Worm (Caenorhabditis elegans) whole organism, L2 larva: ENCODE data around the gene T07H8.11.
A peak's percentile ranks its signal among the peaks of the same experiment; 100 is the strongest.

Experiments used
- C34F6.9 ChIP-seq: fragments of 150-350 bp; optimal IDR thresholded peaks from 2 replicates; lab custom pipeline; 2014; ENCODE audit warnings: missing biosample characterization, missing genetic modification characterization
- F13H6.1 ChIP-seq: sonication (generic microtip); optimal IDR thresholded peaks from 2 replicates; lab custom pipeline; 2016; ENCODE audit warnings: missing genetic modification characterization, missing compliant biosample characterization
- Y55F3AM.14 ChIP-seq: fragments of 200-800 bp; sonication (Bioruptor generic); optimal IDR thresholded peaks from 2 replicates; lab custom pipeline; 2018; ENCODE audit warnings: mild to moderate bottlenecking, missing genetic modification characterization, missing compliant biosample characterization
- ZK546.5 ChIP-seq: sonication (generic microtip); optimal IDR thresholded peaks from 2 replicates; lab custom pipeline; 2017; ENCODE audit warnings: missing biosample characterization, missing genetic modification characterization
- alr-1 ChIP-seq: fragments of 150-350 bp; optimal IDR thresholded peaks from 2 replicates; lab custom pipeline; 2014; ENCODE audit warnings: missing biosample characterization, missing genetic modification characterization
- ama-1 ChIP-seq: fragments of 150-350 bp; optimal IDR thresholded peaks from 2 replicates; lab custom pipeline; 2018; ENCODE audit warnings: inconsistent platforms
- ceh-16 ChIP-seq: fragments of 150-350 bp; optimal IDR thresholded peaks from 2 replicates; lab custom pipeline; 2014; ENCODE audit warnings: missing biosample characterization, missing genetic modification characterization
- crh-2 ChIP-seq: sonication (generic microtip); optimal IDR thresholded peaks from 2 replicates; lab custom pipeline; 2017; ENCODE audit warnings: missing biosample characterization, missing genetic modification characterization
- dmd-4 ChIP-seq: sonication (generic microtip); optimal IDR thresholded peaks from 2 replicates; lab custom pipeline; 2017; ENCODE audit warnings: missing biosample characterization, missing genetic modification characterization
- egl-27 ChIP-seq: sonication (generic microtip); optimal IDR thresholded peaks from 3 replicates; lab custom pipeline; 2017; ENCODE audit warnings: missing biosample characterization, missing genetic modification reagents, missing genetic modification characterization
- elt-1 ChIP-seq: fragments of 150-350 bp; optimal IDR thresholded peaks from 2 replicates; lab custom pipeline; 2014; ENCODE audit warnings: missing biosample characterization, missing genetic modification characterization
- elt-3 ChIP-seq: sonication (generic microtip); optimal IDR thresholded peaks from 2 replicates; lab custom pipeline; 2017; ENCODE audit warnings: missing biosample characterization, missing genetic modification characterization
- fos-1 ChIP-seq: fragments of 150-350 bp; optimal IDR thresholded peaks from 2 replicates; lab custom pipeline; 2014; ENCODE audit warnings: missing biosample characterization, missing genetic modification characterization
- gmeb-1 ChIP-seq: fragments of 150-350 bp; optimal IDR thresholded peaks from 2 replicates; lab custom pipeline; 2014; ENCODE audit warnings: missing biosample characterization, missing genetic modification characterization
- lin-11 ChIP-seq: fragments of 150-350 bp; sonication (generic microtip); optimal IDR thresholded peaks from 2 replicates; lab custom pipeline; 2014; ENCODE audit warnings: missing biosample characterization, missing genetic modification characterization, inconsistent platforms, mixed read lengths
- lin-39 ChIP-seq: fragments of 150-350 bp; optimal IDR thresholded peaks from 2 replicates; lab custom pipeline; 2014; ENCODE audit warnings: missing biosample characterization, missing genetic modification reagents, missing genetic modification characterization
- lsy-2 ChIP-seq, 2 experiments: fragments of 150-350 bp in 1 of 2; sonication (generic microtip) in 1 of 2; optimal IDR thresholded peaks; 2 replicates each; lab custom pipeline; 2014 to 2017; ENCODE audit warnings: missing biosample characterization in 2 of 2, missing genetic modification characterization in 2 of 2
- mab-5 ChIP-seq: fragments of 150-350 bp; optimal IDR thresholded peaks from 2 replicates; lab custom pipeline; 2014; ENCODE audit warnings: missing biosample characterization, missing genetic modification characterization
- mbf-1 ChIP-seq: sonication (generic microtip); optimal IDR thresholded peaks from 2 replicates; lab custom pipeline; 2017; ENCODE audit warnings: missing biosample characterization, missing genetic modification characterization
- mdl-1 ChIP-seq, 2 experiments: fragments of 150-350 bp in 1 of 2; sonication (generic microtip) in 1 of 2; optimal IDR thresholded peaks; 2 replicates each; lab custom pipeline; 2017; ENCODE audit warnings: missing biosample characterization in 2 of 2, missing genetic modification characterization in 2 of 2
- nhr-10 ChIP-seq: sonication (generic microtip); optimal IDR thresholded peaks from 2 replicates; lab custom pipeline; 2017; ENCODE audit warnings: missing biosample characterization, missing genetic modification characterization
- nhr-11 ChIP-seq: fragments of 150-350 bp; optimal IDR thresholded peaks from 2 replicates; lab custom pipeline; 2014; ENCODE audit warnings: missing biosample characterization, missing genetic modification characterization
- nhr-12 ChIP-seq: fragments of 150-350 bp; optimal IDR thresholded peaks from 2 replicates; lab custom pipeline; 2014; ENCODE audit warnings: missing biosample characterization, missing genetic modification characterization
- nhr-129 ChIP-seq: fragments of 150-350 bp; optimal IDR thresholded peaks from 2 replicates; lab custom pipeline; 2014; ENCODE audit warnings: missing biosample characterization, missing genetic modification characterization
- nhr-21 ChIP-seq: fragments of 150-350 bp; optimal IDR thresholded peaks from 2 replicates; lab custom pipeline; 2014; ENCODE audit warnings: missing biosample characterization, missing genetic modification characterization
- nhr-23 ChIP-seq: fragments of 150-350 bp; optimal IDR thresholded peaks from 2 replicates; lab custom pipeline; 2014; ENCODE audit warnings: missing biosample characterization, missing genetic modification reagents, missing genetic modification characterization
- nhr-237 ChIP-seq: fragments of 150-350 bp; optimal IDR thresholded peaks from 2 replicates; lab custom pipeline; 2014; ENCODE audit warnings: missing biosample characterization, missing genetic modification characterization
- nhr-25 ChIP-seq: fragments of 150-350 bp; sonication (generic microtip); optimal IDR thresholded peaks from 3 replicates; lab custom pipeline; 2014; ENCODE audit warnings: missing biosample characterization, missing genetic modification characterization
- nhr-6 ChIP-seq: fragments of 150-350 bp; optimal IDR thresholded peaks from 2 replicates; lab custom pipeline; 2014; ENCODE audit warnings: missing biosample characterization, missing genetic modification characterization
- nhr-77 ChIP-seq: fragments of 150-350 bp; optimal IDR thresholded peaks from 2 replicates; lab custom pipeline; 2014; ENCODE audit warnings: missing biosample characterization, missing genetic modification characterization
- peb-1 ChIP-seq: fragments of 150-350 bp; optimal IDR thresholded peaks from 2 replicates; lab custom pipeline; 2014; ENCODE audit warnings: missing biosample characterization, missing genetic modification characterization
- sem-4 ChIP-seq: fragments of 150-350 bp; optimal IDR thresholded peaks from 2 replicates; lab custom pipeline; 2014; ENCODE audit warnings: missing biosample characterization, missing genetic modification reagents, missing genetic modification characterization
- skn-1 ChIP-seq: sonication (generic microtip); optimal IDR thresholded peaks from 2 replicates; lab custom pipeline; 2017; ENCODE audit warnings: missing biosample characterization, missing genetic modification characterization
- sma-9 ChIP-seq, 2 experiments: fragments of 150-350 bp in 1 of 2; sonication (generic microtip) in 1 of 2; optimal IDR thresholded peaks; 2 replicates each; lab custom pipeline; 2014 to 2016; ENCODE audit warnings: missing genetic modification characterization in 2 of 2, mild to moderate bottlenecking in 1 of 2, missing biosample characterization in 1 of 2, missing compliant biosample characterization in 1 of 2, missing genetic modification reagents in 1 of 2, moderate library complexity in 1 of 2
- snpc-4 ChIP-seq: fragments of 150-350 bp; optimal IDR thresholded peaks from 2 replicates; lab custom pipeline; 2014; ENCODE audit warnings: missing biosample characterization, missing genetic modification characterization
- unc-55 ChIP-seq: fragments of 150-350 bp; sonication (generic microtip); optimal IDR thresholded peaks from 3 replicates; lab custom pipeline; 2014; ENCODE audit warnings: missing biosample characterization, missing genetic modification reagents, missing genetic modification characterization
- unc-62 ChIP-seq: fragments of 150-350 bp; optimal IDR thresholded peaks from 2 replicates; lab custom pipeline; 2014; ENCODE audit warnings: missing biosample characterization, missing genetic modification reagents, missing genetic modification characterization
- zag-1 ChIP-seq: fragments of 150-350 bp; optimal IDR thresholded peaks from 2 replicates; lab custom pipeline; 2014; ENCODE audit warnings: missing biosample characterization, missing genetic modification characterization
- ztf-1 ChIP-seq: fragments of 200-800 bp; sonication (Bioruptor generic); conservative IDR thresholded peaks from 2 replicates; pipeline ENCODE4 v1.3.6; 2022; ENCODE audit warnings: missing genetic modification characterization, missing compliant biosample characterization
- ztf-11 ChIP-seq: sonication (generic microtip); optimal IDR thresholded peaks from 2 replicates; lab custom pipeline; 2017; ENCODE audit warnings: missing biosample characterization, missing genetic modification characterization
- ztf-4 ChIP-seq: fragments of 150-350 bp; optimal IDR thresholded peaks from 2 replicates; lab custom pipeline; 2014; ENCODE audit warnings: missing biosample characterization, missing genetic modification characterization

Gene T07H8.11

DNA sequence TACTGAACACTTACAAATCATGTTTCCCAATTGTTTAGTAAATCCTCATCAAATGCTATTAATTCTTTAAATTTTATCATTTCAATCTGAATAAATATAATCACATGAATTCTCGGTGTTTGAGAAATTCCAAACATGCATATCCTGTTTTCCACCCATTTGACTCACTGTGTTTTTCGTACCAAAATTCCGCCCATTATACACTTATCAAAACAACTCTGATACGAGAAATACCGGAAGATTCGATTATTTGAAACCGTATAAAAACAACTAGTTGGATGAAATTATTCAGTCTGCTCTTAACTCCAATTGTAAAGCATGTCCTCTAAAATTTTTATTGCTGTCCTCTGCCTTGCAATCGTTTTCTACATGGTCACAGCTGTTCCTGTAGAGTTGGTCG, 3.0 kb downstream of the T07H8.11 start, which contains the start of gene Y57E12B.1:
Gene Y57E12B.1, plus strand, starts transcription at position 301 of the 400 bp plus-strand sequence.
- TF ChIP-seq nhr-21 (tag; lab: Kevin White, UChicago), result no peak
- TF ChIP-seq ztf-4, result no peak
- TF ChIP-seq peb-1 (tag; lab: Kevin White, UChicago), result no peak
- TF ChIP-seq sma-9 (GFP tag; optimal IDR thresholded peaks at IDR 0.05; lab: Kevin White, UChicago), result no peak
- no peak for TF ChIP-seq sma-9 (tag; optimal IDR thresholded peaks at IDR 0.05; lab: Kevin White, UChicago)
- TF ChIP-seq elt-1, result no peak
- no peak for TF ChIP-seq mbf-1
- no peak for TF ChIP-seq lsy-2 (tag; optimal IDR thresholded peaks at IDR 0.05; lab: Kevin White, UChicago)
- no peak for TF ChIP-seq dmd-4 (tag; lab: Kevin White, UChicago)
- TF ChIP-seq lin-39 (tag; lab: Kevin White, UChicago), result no peak
- no peak for TF ChIP-seq gmeb-1
- no peak for TF ChIP-seq nhr-25 (tag; lab: Kevin White, UChicago)

DNA sequence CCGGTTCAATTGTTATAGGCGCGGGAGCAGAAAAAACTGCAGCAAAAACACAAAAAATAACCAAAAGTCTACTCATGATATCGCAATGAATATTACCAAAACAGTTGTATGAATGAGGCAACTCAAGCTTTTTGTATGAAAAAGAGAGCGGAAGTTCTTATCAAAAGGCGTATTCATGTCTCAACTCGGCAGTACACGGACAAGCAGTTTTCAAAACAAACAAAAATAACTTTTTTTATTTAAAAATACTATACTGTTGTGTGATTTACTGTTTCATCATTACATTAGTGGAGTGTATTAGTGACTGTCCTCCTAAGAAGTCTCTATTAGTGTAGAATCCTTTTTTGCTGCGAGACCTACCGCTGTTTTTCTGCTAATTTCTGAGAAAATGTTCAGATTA, 3.8 kb downstream of the T07H8.11 start, which contains the start of gene Y57E12B.4:
Gene Y57E12B.4, minus strand, starts transcription at position 101 of the 400 bp plus-strand sequence.
- TF ChIP-seq lin-11 (tag; lab: Kevin White, UChicago), result no peak
- TF ChIP-seq ztf-11, result no peak
- no peak for TF ChIP-seq nhr-237
- TF ChIP-seq ceh-16 (tag; lab: Kevin White, UChicago), result no peak
- TF ChIP-seq F13H6.1, result no peak
- no peak for TF ChIP-seq lsy-2 (tag; optimal IDR thresholded peaks at IDR 0.05; lab: Kevin White, UChicago)

DNA sequence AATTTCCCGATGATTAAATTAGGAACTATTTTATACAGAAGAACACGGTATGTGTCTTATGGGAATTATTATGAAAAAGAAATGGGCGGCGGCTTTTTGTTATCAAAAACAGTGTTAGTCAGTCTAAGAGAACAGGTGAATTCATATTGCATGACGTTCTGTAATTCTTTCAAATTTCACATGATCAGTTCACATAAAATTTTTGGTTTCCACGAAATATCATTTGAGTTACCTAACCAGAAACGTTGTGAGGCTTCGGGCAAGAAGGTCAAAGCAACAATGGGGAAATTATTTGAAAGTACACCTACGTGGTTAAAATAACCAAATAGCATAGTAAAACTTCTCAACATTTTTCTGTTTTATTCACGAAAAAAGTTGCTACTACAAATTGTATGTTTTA, 15.3 kb downstream of the T07H8.11 start, which contains the start of gene Y57E12B.10:
Gene Y57E12B.10, minus strand, starts transcription at position 101 of the 400 bp plus-strand sequence.
- TF ChIP-seq sem-4 (tag; lab: Kevin White, UChicago) (no peak), alr-1 (no peak), nhr-12 (tag; lab: Kevin White, UChicago) (no peak), ceh-16 (tag; lab: Kevin White, UChicago) (no peak), nhr-237 (no peak), elt-3 (tag; lab: Kevin White, UChicago) (no peak), nhr-10 (no peak), C34F6.9 (no peak), egl-27 (no peak), snpc-4 (tag; lab: Kevin White, UChicago) (no peak), nhr-129 (tag; lab: Kevin White, UChicago) (no peak), dmd-4 (tag; lab: Kevin White, UChicago) (no peak), unc-55 (no peak)
- TF ChIP-seq, all 48 proteins: peak for 0

DNA sequence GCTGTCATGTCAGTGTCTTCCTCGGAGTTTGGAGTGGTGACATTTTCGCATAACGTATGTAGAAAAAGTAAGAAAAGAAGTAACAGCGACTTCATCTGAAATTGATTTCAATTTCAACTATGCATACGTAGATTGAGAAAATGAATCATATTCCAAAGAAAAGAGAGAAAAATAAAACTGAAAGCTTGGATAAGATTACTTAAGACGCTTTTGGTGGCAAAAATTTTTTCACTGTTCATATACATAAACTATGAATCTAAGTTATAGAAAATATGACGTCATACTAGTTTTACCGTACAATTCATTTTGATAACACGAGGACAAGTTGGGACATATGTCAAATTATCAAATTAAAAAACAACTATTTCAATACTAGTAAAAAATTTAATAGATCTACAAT, 17.0 kb downstream of the T07H8.11 start, which contains the start of gene lipl-6:
Gene lipl-6, minus strand, starts transcription at position 101 of the 400 bp plus-strand sequence.
- TF ChIP-seq C34F6.9, result no peak
- no peak for TF ChIP-seq sma-9 (GFP tag; optimal IDR thresholded peaks at IDR 0.05; lab: Kevin White, UChicago)
- no peak for TF ChIP-seq sma-9 (tag; optimal IDR thresholded peaks at IDR 0.05; lab: Kevin White, UChicago)
- TF ChIP-seq nhr-25 (tag; lab: Kevin White, UChicago), result no peak
- TF ChIP-seq fos-1 (tag; lab: Kevin White, UChicago), result no peak
- no peak for TF ChIP-seq egl-27
- TF ChIP-seq ZK546.5 (tag; lab: Kevin White, UChicago), result no peak
- no peak for TF ChIP-seq unc-55
- no peak for TF ChIP-seq ama-1 (lab: Kevin White, UChicago)
- TF ChIP-seq mdl-1 (tag; optimal IDR thresholded peaks at IDR 0.05; lab: Kevin White, UChicago), result no peak
- TF ChIP-seq crh-2 (tag; lab: Kevin White, UChicago), result no peak
- no peak for TF ChIP-seq nhr-10
- no peak for TF ChIP-seq ztf-11
- no peak for TF ChIP-seq nhr-23 (tag; lab: Kevin White, UChicago)
- TF ChIP-seq skn-1 (tag; lab: Kevin White, UChicago), result no peak
- TF ChIP-seq nhr-6 (tag; lab: Kevin White, UChicago), result no peak
- TF ChIP-seq zag-1 (tag; lab: Kevin White, UChicago), result no peak
- no peak for TF ChIP-seq peb-1 (tag; lab: Kevin White, UChicago)
- no peak for TF ChIP-seq ztf-1 (GFP tag; lab: Robert Waterston, UW)

DNA sequence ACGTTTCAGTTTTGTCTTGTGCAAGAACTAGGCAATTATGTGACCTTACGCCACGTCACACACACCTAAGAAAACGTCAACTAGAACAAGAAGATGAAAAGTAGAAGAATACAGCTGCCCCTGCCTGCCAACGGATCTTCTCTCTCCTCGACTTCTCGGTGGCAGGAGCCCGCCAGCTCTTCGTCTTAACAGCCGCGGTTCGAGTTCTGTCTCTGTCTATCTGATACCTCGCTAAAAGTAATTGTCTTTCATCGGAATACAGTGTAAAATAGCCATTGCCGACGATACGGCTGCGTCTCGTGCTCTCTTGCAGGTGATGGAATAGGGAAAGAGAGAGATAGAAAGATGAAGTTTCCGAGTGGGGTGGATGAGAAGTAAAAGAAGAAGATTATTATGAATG, 20.9 kb downstream of the T07H8.11 start:
- no peak for TF ChIP-seq nhr-77 (tag; lab: Kevin White, UChicago)
- TF ChIP-seq sem-4 (tag; lab: Kevin White, UChicago), result no peak
- TF ChIP-seq unc-55, result no peak
- no peak for TF ChIP-seq dmd-4 (tag; lab: Kevin White, UChicago)
- TF ChIP-seq skn-1 (tag; lab: Kevin White, UChicago), result no peak
- TF ChIP-seq ztf-11, result no peak
- peak; percentile 7 for TF ChIP-seq nhr-129 (tag; lab: Kevin White, UChicago)
- TF ChIP-seq Y55F3AM.14 (GFP tag; lab: Kevin White, UChicago), result no peak
- no peak for TF ChIP-seq unc-62
- TF ChIP-seq nhr-11 (tag; lab: Kevin White, UChicago), result no peak
- no peak for TF ChIP-seq nhr-237
- no peak for TF ChIP-seq elt-3 (tag; lab: Kevin White, UChicago)
- TF ChIP-seq F13H6.1, result peak; percentile 44
- no peak for TF ChIP-seq mab-5 (tag; lab: Kevin White, UChicago)
- no peak for TF ChIP-seq peb-1 (tag; lab: Kevin White, UChicago)
- TF ChIP-seq sma-9 (GFP tag; optimal IDR thresholded peaks at IDR 0.05; lab: Kevin White, UChicago), result peak; percentile 36
- no peak for TF ChIP-seq sma-9 (tag; optimal IDR thresholded peaks at IDR 0.05; lab: Kevin White, UChicago)
